Worm (Caenorhabditis elegans): ENCODE measurements around the gene srj-49.

The srj-49 gene

ce11 chrV:2881016-2881415, 32.9 kb upstream of the srj-49 start, which contains the start of gene ifc-1:
ifc-1 (plus strand) TSS chrV:2881393.
- no peak for TF ChIP-seq ref-1 (GFP tag; conservative IDR thresholded peaks at IDR 0.05)
- TF ChIP-seq flt-1 (GFP tag; IDR thresholded peaks at IDR 0.05) = no peak
- no peak for TF ChIP-seq cog-1 (tag; optimal IDR thresholded peaks at IDR 0.05)
- TF ChIP-seq klf-2 (GFP tag; conservative IDR thresholded peaks at IDR 0.05) = no peak
- TF ChIP-seq T22C8.4 (GFP tag; IDR thresholded peaks at IDR 0.05) = no peak
- TF ChIP-seq tab-1 (GFP tag; IDR thresholded peaks at IDR 0.05) = no peak
- TF ChIP-seq ztf-23 (GFP tag; IDR thresholded peaks at IDR 0.05) = no peak
- TF ChIP-seq med-1 (GFP tag; optimal IDR thresholded peaks at IDR 0.05; ENCODE audit: insufficient read depth) = no peak
- TF ChIP-seq ztf-29 (GFP tag; IDR thresholded peaks at IDR 0.05) = no peak

ce11 chrV:2880356-2880755, 32.2 kb upstream of the srj-49 start:
- TF ChIP-seq cog-1 (tag; optimal IDR thresholded peaks at IDR 0.05) (no peak), klf-2 (GFP tag; conservative IDR thresholded peaks at IDR 0.05) (no peak), flt-1 (GFP tag; IDR thresholded peaks at IDR 0.05) (no peak)

DNA sequence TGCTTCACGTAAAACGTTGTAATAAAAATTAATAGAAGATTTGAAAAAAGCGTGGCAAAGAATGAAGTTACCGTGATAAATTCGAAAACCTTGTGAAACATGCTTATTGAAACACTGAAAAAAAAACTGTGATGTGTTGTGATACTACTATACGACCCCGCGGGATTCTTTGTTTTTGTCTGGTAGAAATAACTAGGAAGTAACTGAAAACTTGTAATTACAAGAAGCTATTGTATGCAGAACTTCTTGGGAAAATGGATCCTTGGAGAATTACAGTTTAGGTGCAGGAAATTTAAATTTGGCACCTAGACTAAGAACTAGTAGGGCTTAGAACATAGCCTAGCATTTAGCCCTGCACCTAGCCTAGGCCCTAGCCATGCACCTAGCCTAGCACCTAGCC, 31.7 kb upstream of the srj-49 start, which contains the start of gene str-39:
str-39 (minus strand) TSS at position 101 of the 400 bp plus-strand sequence.
- TF ChIP-seq ztf-29 (GFP tag; IDR thresholded peaks at IDR 0.05) (no peak), med-1 (GFP tag; optimal IDR thresholded peaks at IDR 0.05; ENCODE audit: insufficient read depth) (no peak)

ce11 chrV:2877509-2877908, 29.4 kb upstream of the srj-49 start, which contains the start of gene F37B4.10:
F37B4.10 (minus strand) TSS chrV:2877609.
- TF ChIP-seq med-1 (GFP tag; optimal IDR thresholded peaks at IDR 0.05; ENCODE audit: insufficient read depth) (no peak), ztf-23 (GFP tag; IDR thresholded peaks at IDR 0.05) (no peak), klf-2 (GFP tag; conservative IDR thresholded peaks at IDR 0.05) (no peak), ztf-29 (GFP tag; IDR thresholded peaks at IDR 0.05) (no peak)

DNA sequence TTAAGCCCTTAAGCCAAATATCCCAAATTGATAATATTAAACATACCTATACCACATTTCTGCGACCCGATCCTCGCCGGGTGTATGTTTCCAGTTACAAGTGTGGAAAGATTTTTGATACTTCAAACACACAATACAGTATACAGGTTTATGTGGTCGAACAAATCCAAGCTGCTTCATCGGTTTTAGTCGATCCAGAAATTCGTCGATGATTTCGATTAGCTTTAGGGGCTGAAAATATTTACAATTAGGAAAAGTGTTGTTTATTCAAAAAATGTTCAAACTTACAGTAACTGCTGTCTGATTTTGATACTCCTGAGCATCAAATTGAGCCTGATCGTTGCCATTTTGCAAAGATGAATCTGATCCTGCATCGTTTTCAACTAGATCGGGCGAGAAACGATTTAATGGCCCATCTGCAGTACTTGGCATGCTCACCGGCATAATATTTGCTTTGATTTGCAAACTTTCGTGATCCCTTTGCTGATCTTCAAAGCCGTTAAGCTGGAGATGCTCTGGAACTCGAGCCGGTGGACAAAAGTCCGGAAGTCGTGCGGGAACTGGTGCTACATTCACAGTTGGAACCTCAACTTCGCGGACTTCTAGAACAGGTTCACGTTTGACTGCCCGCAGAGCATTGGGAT, 28.2 kb upstream of the srj-49 start:
- TF ChIP-seq ztf-29 (GFP tag; IDR thresholded peaks at IDR 0.05) (no peak), cog-1 (tag; optimal IDR thresholded peaks at IDR 0.05) (no peak), T22C8.4 (GFP tag; IDR thresholded peaks at IDR 0.05) (no peak), tab-1 (GFP tag; IDR thresholded peaks at IDR 0.05) (no peak), flt-1 (GFP tag; IDR thresholded peaks at IDR 0.05) (no peak), ref-1 (GFP tag; conservative IDR thresholded peaks at IDR 0.05) (no peak), ztf-23 (GFP tag; IDR thresholded peaks at IDR 0.05) (no peak), klf-2 (GFP tag; conservative IDR thresholded peaks at IDR 0.05) (no peak), med-1 (GFP tag; optimal IDR thresholded peaks at IDR 0.05; ENCODE audit: insufficient read depth) (no peak)

DNA sequence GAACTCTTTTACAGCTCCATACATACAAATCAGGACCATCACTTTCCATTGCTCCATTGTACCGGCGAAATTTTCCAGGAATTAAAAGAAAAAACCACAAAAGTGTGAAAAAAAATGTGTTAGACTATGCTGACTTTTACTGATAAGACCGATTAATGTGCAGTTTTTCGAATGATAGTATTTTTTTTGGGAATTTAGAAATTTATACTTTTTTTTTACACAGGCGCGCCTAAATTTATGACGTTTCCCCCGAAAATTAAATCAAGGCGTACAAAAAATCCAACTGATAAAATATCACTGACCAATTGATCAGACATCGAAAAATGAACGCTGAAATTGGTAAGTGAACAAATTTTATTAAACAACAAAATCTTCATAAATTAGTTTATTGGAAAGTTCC, 27.3 kb upstream of the srj-49 start, which contains the start of gene folt-2:
folt-2 (minus strand) TSS at position 179 of the 400 bp plus-strand sequence.
- no peak for TF ChIP-seq T22C8.4 (GFP tag; IDR thresholded peaks at IDR 0.05)
- no peak for TF ChIP-seq ztf-29 (GFP tag; IDR thresholded peaks at IDR 0.05)
- no peak for TF ChIP-seq ztf-23 (GFP tag; IDR thresholded peaks at IDR 0.05)
- no peak for TF ChIP-seq ref-1 (GFP tag; conservative IDR thresholded peaks at IDR 0.05)
- TF ChIP-seq cog-1 (tag; optimal IDR thresholded peaks at IDR 0.05) = no peak
- TF ChIP-seq tab-1 (GFP tag; IDR thresholded peaks at IDR 0.05) = no peak
- TF ChIP-seq flt-1 (GFP tag; IDR thresholded peaks at IDR 0.05) = no peak

ce11 chrV:2872947-2873346, 24.8 kb upstream of the srj-49 start:
- no peak for TF ChIP-seq tab-1 (GFP tag; IDR thresholded peaks at IDR 0.05)
- no peak for TF ChIP-seq ref-1 (GFP tag; conservative IDR thresholded peaks at IDR 0.05)
- no peak for TF ChIP-seq ztf-29 (GFP tag; IDR thresholded peaks at IDR 0.05)
- TF ChIP-seq ztf-23 (GFP tag; IDR thresholded peaks at IDR 0.05) = no peak
- no peak for TF ChIP-seq med-1 (GFP tag; optimal IDR thresholded peaks at IDR 0.05; ENCODE audit: insufficient read depth)
- no peak for TF ChIP-seq flt-1 (GFP tag; IDR thresholded peaks at IDR 0.05)
- TF ChIP-seq T22C8.4 (GFP tag; IDR thresholded peaks at IDR 0.05) = no peak
- no peak for TF ChIP-seq cog-1 (tag; optimal IDR thresholded peaks at IDR 0.05)
- no peak for TF ChIP-seq klf-2 (GFP tag; conservative IDR thresholded peaks at IDR 0.05)

- TF ChIP-seq ztf-29 (GFP tag; IDR thresholded peaks at IDR 0.05) = no peak
- no peak for TF ChIP-seq tab-1 (GFP tag; IDR thresholded peaks at IDR 0.05)
- no peak for TF ChIP-seq med-1 (GFP tag; optimal IDR thresholded peaks at IDR 0.05; ENCODE audit: insufficient read depth)
- TF ChIP-seq ref-1 (GFP tag; conservative IDR thresholded peaks at IDR 0.05) = no peak
- TF ChIP-seq flt-1 (GFP tag; IDR thresholded peaks at IDR 0.05) = no peak
- TF ChIP-seq klf-2 (GFP tag; conservative IDR thresholded peaks at IDR 0.05) = no peak
- no peak for TF ChIP-seq T22C8.4 (GFP tag; IDR thresholded peaks at IDR 0.05)
- no peak for TF ChIP-seq ztf-23 (GFP tag; IDR thresholded peaks at IDR 0.05)
- TF ChIP-seq cog-1 (tag; optimal IDR thresholded peaks at IDR 0.05) = no peak
These were observed 23.8 kb upstream of the srj-49 start for ce11 chrV:2871754-2872504.

DNA sequence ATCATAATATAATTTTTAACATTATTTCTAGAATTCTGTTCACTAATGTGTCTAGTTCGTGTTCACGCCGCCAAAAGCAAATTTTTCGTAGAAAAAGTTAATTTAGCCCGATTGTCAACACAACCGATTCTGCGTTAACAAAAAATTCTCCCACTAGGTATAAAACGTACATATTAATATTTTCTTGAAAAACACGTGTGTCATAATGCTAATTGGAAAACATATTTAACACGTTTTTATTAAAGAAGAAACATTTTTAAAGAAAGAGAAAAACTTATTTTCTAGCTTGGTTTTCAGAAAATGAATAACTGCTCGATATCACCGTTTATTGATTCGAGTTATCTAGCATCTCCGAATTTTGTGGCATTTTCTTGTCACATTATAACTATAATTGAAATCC, 22.0 kb upstream of the srj-49 start, which contains the start of gene srh-243:
srh-243 (plus strand) TSS at position 301 of the 400 bp plus-strand sequence.
- TF ChIP-seq klf-2 (GFP tag; conservative IDR thresholded peaks at IDR 0.05) = no peak
- no peak for TF ChIP-seq tab-1 (GFP tag; IDR thresholded peaks at IDR 0.05)
- TF ChIP-seq cog-1 (tag; optimal IDR thresholded peaks at IDR 0.05) = no peak
- TF ChIP-seq med-1 (GFP tag; optimal IDR thresholded peaks at IDR 0.05; ENCODE audit: insufficient read depth) = no peak
- TF ChIP-seq ztf-29 (GFP tag; IDR thresholded peaks at IDR 0.05) = no peak
- TF ChIP-seq ztf-23 (GFP tag; IDR thresholded peaks at IDR 0.05) = no peak
- TF ChIP-seq T22C8.4 (GFP tag; IDR thresholded peaks at IDR 0.05) = no peak
- no peak for TF ChIP-seq ref-1 (GFP tag; conservative IDR thresholded peaks at IDR 0.05)
- no peak for TF ChIP-seq flt-1 (GFP tag; IDR thresholded peaks at IDR 0.05)

DNA sequence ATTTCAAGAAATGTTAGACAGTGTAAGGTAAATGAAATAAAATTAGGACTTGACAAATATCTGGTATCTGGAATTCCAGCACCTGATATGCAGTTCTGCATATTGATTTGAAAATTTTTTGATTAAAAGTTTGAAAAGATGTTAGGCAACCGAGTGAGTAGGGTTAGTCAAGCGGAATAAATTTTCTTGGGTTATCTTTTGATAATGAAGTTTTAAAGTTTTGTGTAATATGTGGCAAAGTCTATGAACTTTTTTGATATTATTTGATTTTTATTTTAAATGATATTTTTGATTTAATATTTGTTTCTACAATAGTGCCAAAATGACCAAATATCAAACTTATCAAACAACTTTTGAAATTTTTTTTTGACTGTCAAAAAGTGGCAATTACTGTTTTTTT, 21.4 kb upstream of the srj-49 start, which contains the start of gene srh-241:
srh-241 (minus strand) TSS at position 101 of the 400 bp plus-strand sequence.
- TF ChIP-seq ref-1 (GFP tag; conservative IDR thresholded peaks at IDR 0.05) (no peak), cog-1 (tag; optimal IDR thresholded peaks at IDR 0.05) (no peak), T22C8.4 (GFP tag; IDR thresholded peaks at IDR 0.05) (no peak), ztf-29 (GFP tag; IDR thresholded peaks at IDR 0.05) (no peak), flt-1 (GFP tag; IDR thresholded peaks at IDR 0.05) (no peak), tab-1 (GFP tag; IDR thresholded peaks at IDR 0.05) (no peak), klf-2 (GFP tag; conservative IDR thresholded peaks at IDR 0.05) (no peak)
